Worm (Caenorhabditis elegans): Measurements from ENCODE around the gene T06E8.8.

DNA sequence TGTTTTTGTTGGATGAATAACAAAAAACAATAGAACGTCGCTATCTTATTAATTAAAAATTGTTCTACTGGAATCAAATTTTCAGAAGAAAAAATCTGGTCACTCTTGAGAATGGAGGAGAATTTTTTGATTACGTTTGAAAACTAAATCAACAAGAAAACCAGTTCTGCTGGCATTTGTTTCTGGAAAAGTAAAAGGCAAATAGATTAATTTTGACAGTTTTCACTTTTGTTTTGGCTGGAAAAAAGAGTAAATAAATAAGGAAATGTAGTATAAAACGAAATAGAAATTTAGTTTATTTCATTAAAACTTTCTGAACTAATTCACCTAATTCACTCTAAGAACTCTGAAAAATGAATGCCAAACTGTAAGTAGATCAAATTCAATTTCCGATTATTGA, 20.7 kb downstream of the T06E8.8 start, which contains the start of gene fipr-13:
- no peak for TF ChIP-seq unc-86 (tag; optimal IDR thresholded peaks at IDR 0.05)
- no peak for TF ChIP-seq tbx-2 (tag; optimal IDR thresholded peaks at IDR 0.05)
- no peak for TF ChIP-seq snpc-4 (tag; optimal IDR thresholded peaks at IDR 0.05)
- no peak for TF ChIP-seq Y116A8C.19 (tag; optimal IDR thresholded peaks at IDR 0.05; ENCODE audit: borderline replicate concordance)
- no peak for TF ChIP-seq xbp-1 (tag; optimal IDR thresholded peaks at IDR 0.05)
- no peak for TF ChIP-seq aly-2 (tag; optimal IDR thresholded peaks at IDR 0.05)
- no peak for TF ChIP-seq fkh-10 (GFP tag; optimal IDR thresholded peaks at IDR 0.05)
- no peak for TF ChIP-seq ama-1 (optimal IDR thresholded peaks at IDR 0.05)
